Worm (Caenorhabditis elegans) whole organism, young adult: Measurements from ENCODE around the gene nspg-14.

ENCODE experiments used
- Y53F4B.3 ChIP-seq: fragments of 200-800 bp; sonication (Bioruptor generic); IDR thresholded peaks from 2 replicates; pipeline ENCODE4 v1.3.6; 2022; ENCODE audit warnings: missing genetic modification reagents, missing genetic modification characterization, missing compliant biosample characterization
- attf-3 ChIP-seq: fragments of 200-800 bp; sonication (Bioruptor generic); conservative IDR thresholded peaks from 2 replicates; pipeline ENCODE4 v1.3.6; 2022; ENCODE audit warnings: missing genetic modification reagents, missing genetic modification characterization, missing compliant biosample characterization
- bed-1 ChIP-seq: fragments of 200-800 bp; sonication (Bioruptor generic); IDR thresholded peaks from 2 replicates; pipeline ENCODE4 v1.3.6; 2022; ENCODE audit warnings: missing genetic modification reagents, missing genetic modification characterization, missing compliant biosample characterization
- ceh-27 ChIP-seq: fragments of 200-800 bp; sonication (Bioruptor generic); optimal IDR thresholded peaks from 2 replicates; lab custom pipeline; 2018; ENCODE audit warnings: mild to moderate bottlenecking, missing genetic modification characterization, moderate library complexity, missing compliant biosample characterization

ce11 chrX:5256999-5257398 lies 4.2 kb downstream of the nspg-14 start, which contains the start of gene nspg-12:
- TF ChIP-seq ceh-27 = no peak
- no peak for TF ChIP-seq bed-1 (GFP tag; lab: Robert Waterston, UW)
- TF ChIP-seq Y53F4B.3 (GFP tag; lab: Robert Waterston, UW) = no peak
- TF ChIP-seq attf-3 = no peak
